Fruit fly (Drosophila melanogaster) whole organism: ENCODE results near the gene Obp83cd.

Source experiments
- Dll ChIP-seq: fragments of >200 bp; optimal IDR thresholded peaks from 2 replicates; lab custom pipeline; 2017
- EcR ChIP-seq, 2 experiments: fragments of >200 bp; optimal IDR thresholded peaks; 2 replicates each; lab custom pipeline; 2017; ENCODE audit warnings: missing biosample characterization in 2 of 2, missing genetic modification characterization in 2 of 2, missing genetic modification reagents in 2 of 2
- pan ChIP-seq: fragments of >200 bp; optimal IDR thresholded peaks from 2 replicates; lab custom pipeline; 2017
- psq ChIP-seq: fragments of >200 bp; optimal IDR thresholded peaks from 2 replicates; lab custom pipeline; 2017
- usp ChIP-seq: fragments of >200 bp; optimal IDR thresholded peaks from 2 replicates; lab custom pipeline; 2017; ENCODE audit warnings: missing biosample characterization, missing genetic modification characterization, mixed read lengths

DNA sequence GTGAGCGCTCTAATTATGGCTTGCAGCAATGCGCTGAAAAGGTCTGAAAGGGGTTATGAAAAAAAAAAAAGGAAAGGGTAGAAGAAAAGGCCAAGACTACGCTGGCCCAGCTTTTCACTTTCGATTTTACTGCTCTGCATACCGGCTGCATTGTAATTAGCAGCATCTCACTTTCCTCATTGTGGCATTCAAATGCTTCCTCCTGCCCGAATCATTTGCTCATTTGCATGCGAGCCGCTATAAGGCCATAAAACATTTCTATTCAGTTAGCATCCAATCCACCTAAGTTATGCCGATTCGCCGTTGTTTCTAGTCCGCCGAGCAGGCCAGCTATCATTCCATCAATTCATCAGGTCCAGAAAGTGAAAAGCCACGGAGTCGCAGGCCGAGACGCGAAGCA lies 45.6 kb downstream of the Obp83cd start:
- TF ChIP-seq pan (lab: Kevin White, UChicago) (no peak), Dll (lab: Kevin White, UChicago) (no peak), psq (no peak), usp (GFP tag; lab: Kevin White, UChicago) (no peak), EcR (GFP tag; optimal IDR thresholded peaks at IDR 0.05; lab: Kevin White, UChicago) (no peak)
